Worm (Caenorhabditis elegans) whole organism, midembryonic: ENCODE results near the gene fbxa-72.

Experiments used
- T22C8.4 ChIP-seq: fragments of 200-800 bp; sonication (Bioruptor generic); IDR thresholded peaks from 2 replicates; pipeline ENCODE4 v1.3.6; 2022; ENCODE audit warnings: missing genetic modification characterization, missing compliant biosample characterization
- klf-2 ChIP-seq: fragments of 200-800 bp; sonication (Bioruptor generic); conservative IDR thresholded peaks from 2 replicates; pipeline ENCODE4 v1.3.6; 2022; ENCODE audit warnings: missing genetic modification reagents, missing genetic modification characterization, missing compliant biosample characterization
- med-1 ChIP-seq: sonication (generic microtip); optimal IDR thresholded peaks from 2 replicates; lab custom pipeline; 2017; ENCODE audit warnings: missing genetic modification characterization, mild to moderate bottlenecking, missing compliant biosample characterization, antibody characterized with exemption, missing genetic modification reagents; ENCODE audit not compliant: insufficient read depth
- ztf-23 ChIP-seq: fragments of 200-800 bp; sonication (Bioruptor generic); IDR thresholded peaks from 2 replicates; pipeline ENCODE4 v1.3.6; 2022; ENCODE audit warnings: missing genetic modification reagents, missing genetic modification characterization, missing compliant biosample characterization
- ztf-29 ChIP-seq: fragments of 200-800 bp; sonication (Bioruptor generic); IDR thresholded peaks from 2 replicates; pipeline ENCODE4 v1.3.6; 2022; ENCODE audit warnings: missing genetic modification reagents, missing genetic modification characterization, missing compliant biosample characterization

- TF ChIP-seq T22C8.4 (GFP tag; lab: Robert Waterston, UW) (no peak), med-1 (GFP tag; lab: Kevin White, UChicago) (no peak), ztf-29 (GFP tag; lab: Robert Waterston, UW) (no peak), klf-2 (GFP tag; lab: Robert Waterston, UW) (no peak), ztf-23 (GFP tag; lab: Robert Waterston, UW) (no peak)
Observed at ce11 chrV:631832-632231, 44.7 kb downstream of the fbxa-72 start.
